Fruit fly (Drosophila melanogaster) whole organism, adult: Measurements from ENCODE around the gene CLS.

Source experiments
- CG11617 ChIP-seq: fragments of 200-800 bp; sonication (Bioruptor generic); optimal IDR thresholded peaks from 2 replicates; lab custom pipeline; 2017; ENCODE audit warnings: mild to moderate bottlenecking, missing biosample characterization, missing genetic modification reagents, missing genetic modification characterization
- CG12768 ChIP-seq: fragments of 200-800 bp; sonication (Bioruptor generic); optimal IDR thresholded peaks from 2 replicates; lab custom pipeline; 2017; ENCODE audit warnings: missing biosample characterization, missing genetic modification characterization, mild to moderate bottlenecking, moderate library complexity, missing genetic modification reagents
- CG14711 ChIP-seq: fragments of 200-800 bp; sonication (Bioruptor generic); optimal IDR thresholded peaks from 2 replicates; lab custom pipeline; 2018; ENCODE audit warnings: missing biosample characterization, mild to moderate bottlenecking, missing genetic modification characterization, moderate library complexity
- CG1620 ChIP-seq: fragments of 200-800 bp; sonication (Bioruptor generic); optimal IDR thresholded peaks from 2 replicates; lab custom pipeline; 2016; ENCODE audit warnings: missing biosample characterization, missing genetic modification characterization
- CG33017 ChIP-seq: fragments of 200-800 bp; sonication (Bioruptor generic); optimal IDR thresholded peaks from 2 replicates; lab custom pipeline; 2018; ENCODE audit warnings: missing biosample characterization, mild to moderate bottlenecking, missing genetic modification characterization, moderate library complexity
- CG5204 ChIP-seq: fragments of 200-800 bp; sonication (Bioruptor generic); optimal IDR thresholded peaks from 2 replicates; lab custom pipeline; 2016; ENCODE audit warnings: missing biosample characterization, missing genetic modification characterization
- CG7045 ChIP-seq: fragments of 200-800 bp; sonication (Bioruptor generic); optimal IDR thresholded peaks from 2 replicates; lab custom pipeline; 2017; ENCODE audit warnings: missing biosample characterization, mild to moderate bottlenecking, missing genetic modification characterization
- CG7101 ChIP-seq: fragments of 200-800 bp; sonication (Bioruptor generic); optimal IDR thresholded peaks from 2 replicates; lab custom pipeline; 2018; ENCODE audit warnings: missing biosample characterization, mild to moderate bottlenecking, missing genetic modification characterization, moderate library complexity
- Clk ChIP-seq: fragments of 200-800 bp; sonication (Bioruptor generic); optimal IDR thresholded peaks from 2 replicates; lab custom pipeline; 2017; ENCODE audit warnings: missing biosample characterization, missing genetic modification characterization
- Crg-1 ChIP-seq: fragments of 200-800 bp; sonication (Bioruptor generic); optimal IDR thresholded peaks from 2 replicates; lab custom pipeline; 2016; ENCODE audit warnings: missing biosample characterization, missing genetic modification characterization
- Hr96 ChIP-seq: fragments of 200-800 bp; sonication (Bioruptor generic); optimal IDR thresholded peaks from 2 replicates; lab custom pipeline; 2016; ENCODE audit warnings: missing biosample characterization, missing genetic modification characterization
- Mnt ChIP-seq: fragments of 200-800 bp; sonication (Bioruptor generic); optimal IDR thresholded peaks from 2 replicates; lab custom pipeline; 2016; ENCODE audit warnings: missing biosample characterization, mild to moderate bottlenecking, missing genetic modification characterization
- bab1 ChIP-seq: fragments of 200-800 bp; sonication (Bioruptor generic); optimal IDR thresholded peaks from 3 replicates; lab custom pipeline; 2019; ENCODE audit warnings: missing biosample characterization, mild to moderate bottlenecking, missing genetic modification characterization, moderate library complexity
- cic ChIP-seq: fragments of 200-800 bp; sonication (Bioruptor generic); optimal IDR thresholded peaks from 2 replicates; lab custom pipeline; 2017; ENCODE audit warnings: missing biosample characterization, mild to moderate bottlenecking, missing genetic modification characterization, moderate library complexity
- cnc ChIP-seq, 2 experiments: fragments of >200 bp; optimal IDR thresholded peaks; 2 replicates each; lab custom pipeline; 2017
- kay ChIP-seq: fragments of 200-800 bp; sonication (Bioruptor generic); peaks from one replicate; lab custom pipeline; 2016; ENCODE audit warnings: missing biosample characterization, missing genetic modification characterization, borderline replicate concordance
- ovo ChIP-seq: fragments of 200-800 bp; sonication (Bioruptor generic); optimal IDR thresholded peaks from 2 replicates; lab custom pipeline; 2016; ENCODE audit warnings: missing biosample characterization, missing genetic modification characterization
- pad ChIP-seq: fragments of 200-800 bp; sonication (Bioruptor generic); optimal IDR thresholded peaks from 3 replicates; lab custom pipeline; 2017; ENCODE audit warnings: missing biosample characterization, missing genetic modification characterization, mild to moderate bottlenecking, moderate library complexity, missing genetic modification reagents
- tj ChIP-seq: fragments of 200-800 bp; sonication (Bioruptor generic); optimal IDR thresholded peaks from 3 replicates; lab custom pipeline; 2017; ENCODE audit warnings: missing biosample characterization, mild to moderate bottlenecking, missing genetic modification characterization, moderate library complexity
- toe ChIP-seq: fragments of 200-800 bp; sonication (Bioruptor generic); optimal IDR thresholded peaks from 2 replicates; lab custom pipeline; 2016; ENCODE audit warnings: missing biosample characterization, missing genetic modification characterization

Gene CLS

DNA sequence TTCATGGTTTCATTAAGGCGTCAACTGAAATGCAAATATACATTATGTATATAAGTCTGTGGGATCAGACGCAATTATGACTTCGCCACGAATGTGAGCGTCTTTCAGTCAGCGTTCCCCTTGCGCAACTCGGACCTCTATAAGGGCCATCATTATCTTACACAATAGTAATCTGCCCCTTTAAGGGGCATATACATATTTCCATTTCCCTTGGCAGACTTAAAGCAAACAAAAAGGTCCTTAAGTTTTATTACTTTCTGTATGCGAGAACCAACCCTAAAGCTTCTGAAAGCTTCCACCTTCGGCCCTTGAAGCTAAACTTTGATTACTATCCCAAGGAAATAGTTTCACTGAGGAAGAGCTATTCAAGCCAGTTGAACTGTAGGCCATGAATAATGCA lies 36.8 kb downstream of the CLS start:
- TF ChIP-seq CG11617 (GFP tag; lab: Kevin White, UChicago) (no peak), ovo (GFP tag; lab: Kevin White, UChicago) (no peak), Hr96 (GFP tag; lab: Kevin White, UChicago) (no peak), kay (GFP tag; lab: Kevin White, UChicago) (no peak), CG7045 (GFP tag; lab: Kevin White, UChicago) (no peak), CG12768 (no peak), CG14711 (no peak), CG33017 (no peak), Mnt (GFP tag; lab: Kevin White, UChicago) (no peak), Clk (GFP tag; lab: Kevin White, UChicago) (no peak), CG5204 (GFP tag; lab: Kevin White, UChicago) (no peak), CG1620 (no peak), cnc (optimal IDR thresholded peaks at IDR 0.05; lab: Kevin White, UChicago) (no peak), cic (GFP tag; lab: Kevin White, UChicago) (no peak), toe (GFP tag; lab: Kevin White, UChicago) (no peak), Crg-1 (GFP tag; lab: Kevin White, UChicago) (no peak)

DNA sequence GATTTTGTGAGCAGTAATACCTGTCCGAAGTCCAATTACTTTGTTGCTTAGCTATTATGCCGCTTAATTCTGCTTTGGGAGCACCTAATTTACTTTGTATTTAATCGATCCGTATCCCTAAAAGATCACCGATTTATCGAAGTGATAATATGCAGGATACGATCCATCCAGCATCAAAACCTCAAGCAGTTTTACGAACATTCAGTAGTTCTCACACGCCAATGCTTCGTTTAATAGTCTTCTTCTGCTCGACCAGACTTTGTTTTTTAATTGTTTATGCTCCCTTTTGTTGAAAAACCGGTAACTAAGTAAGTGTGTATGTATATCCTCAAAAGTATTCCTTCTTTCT lies 38.9 kb downstream of the CLS start:
- TF ChIP-seq tj (GFP tag; lab: Kevin White, UChicago): no peak
- no peak for TF ChIP-seq cic (GFP tag; lab: Kevin White, UChicago)
- no peak for TF ChIP-seq CG11617 (GFP tag; lab: Kevin White, UChicago)
- no peak for TF ChIP-seq CG7045 (GFP tag; lab: Kevin White, UChicago)
- no peak for TF ChIP-seq CG1620
- TF ChIP-seq ovo (GFP tag; lab: Kevin White, UChicago): no peak
- no peak for TF ChIP-seq CG33017

DNA sequence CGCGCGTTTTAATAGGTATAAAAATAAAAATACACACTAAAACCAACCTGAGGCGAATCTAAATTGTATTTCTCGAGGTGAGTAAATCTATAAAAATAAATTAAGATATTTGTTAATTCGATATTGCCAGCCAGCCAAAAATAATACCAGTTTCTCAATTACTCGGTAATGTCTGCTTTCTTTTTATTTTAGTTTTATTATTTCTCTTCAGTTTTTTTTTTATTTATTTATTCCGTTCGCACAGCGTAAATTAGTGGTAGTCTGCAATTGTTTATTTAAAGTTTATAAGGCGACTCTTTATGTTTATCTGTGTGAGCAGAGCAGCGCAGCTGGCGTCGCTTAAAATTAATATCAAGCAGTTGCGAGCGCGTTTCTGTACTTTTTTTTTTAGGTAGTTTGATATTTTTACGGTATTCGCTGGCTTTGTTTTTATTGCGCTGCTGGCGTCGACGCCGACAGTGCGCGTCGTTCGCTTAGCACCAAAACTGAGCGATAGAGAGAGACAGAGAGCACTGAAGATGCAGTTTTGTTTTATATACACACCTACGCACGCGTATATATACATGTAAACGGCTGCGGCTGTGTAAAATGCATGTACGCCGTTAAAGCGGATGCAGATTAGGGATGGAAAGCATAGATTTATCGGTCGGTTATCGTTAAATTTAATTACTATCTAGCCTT lies 39.5 kb downstream of the CLS start:
- TF ChIP-seq CG11617 (GFP tag; lab: Kevin White, UChicago) (peak; percentile 52), cnc (optimal IDR thresholded peaks at IDR 0.05; lab: Kevin White, UChicago) (no peak), CG7101 (tag; lab: Kevin White, UChicago) (peak; percentile 41), pad (GFP tag; lab: Kevin White, UChicago) (no peak), cic (GFP tag; lab: Kevin White, UChicago) (peak; percentile 56), ovo (GFP tag; lab: Kevin White, UChicago) (peak; percentile 49), tj (GFP tag; lab: Kevin White, UChicago) (peak; percentile 50), CG5204 (GFP tag; lab: Kevin White, UChicago) (no peak), Hr96 (GFP tag; lab: Kevin White, UChicago) (peak; percentile 50), kay (GFP tag; lab: Kevin White, UChicago) (peak; percentile 95), Mnt (GFP tag; lab: Kevin White, UChicago) (peak; percentile 33), CG33017 (peak; percentile 41), bab1 (GFP tag; lab: Kevin White, UChicago) (peak; percentile 42), CG7045 (GFP tag; lab: Kevin White, UChicago) (no peak), Crg-1 (GFP tag; lab: Kevin White, UChicago) (no peak), CG1620 (no peak), Clk (GFP tag; lab: Kevin White, UChicago) (no peak), CG12768 (peak; percentile 79), CG14711 (peak; percentile 3), toe (GFP tag; lab: Kevin White, UChicago) (peak; percentile 42)

DNA sequence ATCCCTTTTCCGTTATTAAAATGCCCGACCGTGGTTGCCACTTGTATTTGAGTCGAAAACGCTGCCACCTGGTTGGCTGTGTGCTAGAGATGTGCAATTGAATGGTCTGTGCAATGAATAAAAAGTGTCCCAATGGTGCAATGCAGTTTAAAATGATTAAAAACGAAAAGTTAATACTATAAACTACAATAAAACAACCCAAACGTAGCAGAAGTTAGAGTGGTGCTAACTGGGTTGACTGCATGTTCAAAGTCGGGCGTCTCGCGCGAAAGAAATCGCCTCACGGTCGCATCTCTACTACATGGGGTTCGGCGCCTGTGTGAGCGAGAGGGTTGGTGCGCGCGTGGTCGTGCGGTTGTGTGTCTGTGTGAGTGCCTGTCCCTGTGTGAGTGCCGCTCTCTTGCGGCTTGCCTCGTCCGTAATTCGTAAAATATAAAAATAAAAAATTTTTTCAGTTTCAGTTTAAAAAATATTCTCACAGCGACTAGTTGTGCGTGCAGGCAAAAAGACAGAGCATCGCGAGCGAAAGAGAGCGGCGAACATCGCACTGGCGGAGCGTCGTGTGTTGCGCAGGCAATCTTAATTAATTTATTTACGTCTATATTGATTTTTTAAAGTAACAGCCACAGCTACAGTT lies 40.2 kb downstream of the CLS start:
- TF ChIP-seq CG1620 (peak; percentile 89), Mnt (GFP tag; lab: Kevin White, UChicago) (peak; percentile 90), cnc (optimal IDR thresholded peaks at IDR 0.05; lab: Kevin White, UChicago) (no peak), CG5204 (GFP tag; lab: Kevin White, UChicago) (peak; percentile 90), CG11617 (GFP tag; lab: Kevin White, UChicago) (peak; percentile 86), CG7101 (tag; lab: Kevin White, UChicago) (peak; percentile 89), kay (GFP tag; lab: Kevin White, UChicago) (no peak), CG7045 (GFP tag; lab: Kevin White, UChicago) (peak; percentile 90), CG14711 (peak; percentile 83), Clk (GFP tag; lab: Kevin White, UChicago) (peak; percentile 86), cic (GFP tag; lab: Kevin White, UChicago) (peak; percentile 100), CG33017 (peak; percentile 83), toe (GFP tag; lab: Kevin White, UChicago) (peak; percentile 96), CG12768 (peak; percentile 91), pad (GFP tag; lab: Kevin White, UChicago) (peak; percentile 84), tj (GFP tag; lab: Kevin White, UChicago) (peak; percentile 61), Hr96 (GFP tag; lab: Kevin White, UChicago) (peak; percentile 94), ovo (GFP tag; lab: Kevin White, UChicago) (peak; percentile 86), Crg-1 (GFP tag; lab: Kevin White, UChicago) (peak; percentile 94), bab1 (GFP tag; lab: Kevin White, UChicago) (peak; percentile 93)

DNA sequence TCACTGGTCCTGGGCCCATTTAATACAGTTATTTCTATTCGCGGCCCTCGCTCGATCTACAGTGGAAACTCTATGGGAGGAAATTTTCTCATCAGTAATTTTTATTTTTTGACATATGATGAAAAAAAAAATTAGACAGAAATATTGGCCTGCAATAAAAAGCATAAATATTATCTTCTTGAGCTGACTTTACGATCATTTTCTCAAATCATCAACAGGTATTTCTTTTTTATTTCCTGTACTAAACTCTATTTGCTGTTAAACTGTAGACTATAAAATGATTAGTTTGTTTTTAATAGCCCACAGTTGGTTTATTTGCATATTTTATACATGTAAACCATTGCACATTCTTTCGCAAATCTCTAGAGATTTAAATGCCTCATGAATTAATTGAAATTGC lies 43.0 kb downstream of the CLS start:
- TF ChIP-seq CG5204 (GFP tag; lab: Kevin White, UChicago) (no peak), cnc (optimal IDR thresholded peaks at IDR 0.05; lab: Kevin White, UChicago) (no peak), CG12768 (no peak), Hr96 (GFP tag; lab: Kevin White, UChicago) (no peak), CG7045 (GFP tag; lab: Kevin White, UChicago) (no peak), tj (GFP tag; lab: Kevin White, UChicago) (no peak), Crg-1 (GFP tag; lab: Kevin White, UChicago) (no peak), Mnt (GFP tag; lab: Kevin White, UChicago) (no peak), toe (GFP tag; lab: Kevin White, UChicago) (no peak), CG1620 (no peak)
